Fruit fly (Drosophila melanogaster): ENCODE data around the gene CG14658.

Gene CG14658

dm6 chr3R:4830413-4830812 is at the start of gene CG14658:
Gene CG14658 (minus strand): TSS chr3R:4830513.
- TF ChIP-seq Myc (optimal IDR thresholded peaks at IDR 0.05) = no peak
- no peak for TF ChIP-seq psq (optimal IDR thresholded peaks at IDR 0.05)
- TF ChIP-seq h (optimal IDR thresholded peaks at IDR 0.05) = no peak
- TF ChIP-seq ttk (optimal IDR thresholded peaks at IDR 0.05) = no peak
- TF ChIP-seq Sin3A (optimal IDR thresholded peaks at IDR 0.05) = no peak
- no peak for TF ChIP-seq insv (optimal IDR thresholded peaks at IDR 0.05)

- TF ChIP-seq h (optimal IDR thresholded peaks at IDR 0.05) = no peak
- no peak for TF ChIP-seq Myc (optimal IDR thresholded peaks at IDR 0.05)
- no peak for TF ChIP-seq insv (optimal IDR thresholded peaks at IDR 0.05)
- TF ChIP-seq Sin3A (optimal IDR thresholded peaks at IDR 0.05) = no peak
- no peak for TF ChIP-seq ttk (optimal IDR thresholded peaks at IDR 0.05)
- no peak for TF ChIP-seq psq (optimal IDR thresholded peaks at IDR 0.05)
These were observed 48.1 kb upstream of the CG14658 start, which contains the start of gene laf for dm6 chr3R:4878433-4878832. Gene laf (minus strand): TSS chr3R:4878533.

dm6 chr3R:4873756-4874155 is 43.4 kb upstream of the CG14658 start:
- no peak for TF ChIP-seq ttk (optimal IDR thresholded peaks at IDR 0.05)
- TF ChIP-seq Myc (optimal IDR thresholded peaks at IDR 0.05) = no peak

- no peak for TF ChIP-seq insv (optimal IDR thresholded peaks at IDR 0.05)
- TF ChIP-seq psq (optimal IDR thresholded peaks at IDR 0.05) = no peak
- no peak for TF ChIP-seq Sin3A (optimal IDR thresholded peaks at IDR 0.05)
- no peak for TF ChIP-seq h (optimal IDR thresholded peaks at IDR 0.05)
- TF ChIP-seq Myc (optimal IDR thresholded peaks at IDR 0.05) = no peak
- no peak for TF ChIP-seq ttk (optimal IDR thresholded peaks at IDR 0.05)
These were observed 38.4 kb upstream of the CG14658 start for dm6 chr3R:4868663-4869225.

- TF ChIP-seq insv (optimal IDR thresholded peaks at IDR 0.05) (no peak), psq (optimal IDR thresholded peaks at IDR 0.05) (no peak), h (optimal IDR thresholded peaks at IDR 0.05) (no peak), ttk (optimal IDR thresholded peaks at IDR 0.05) (no peak), Myc (optimal IDR thresholded peaks at IDR 0.05) (no peak), Sin3A (optimal IDR thresholded peaks at IDR 0.05) (no peak)
These were observed 36.6 kb upstream of the CG14658 start for dm6 chr3R:4866916-4867315.

- TF ChIP-seq insv (optimal IDR thresholded peaks at IDR 0.05) (no peak), Myc (optimal IDR thresholded peaks at IDR 0.05) (no peak), h (optimal IDR thresholded peaks at IDR 0.05) (no peak), Sin3A (optimal IDR thresholded peaks at IDR 0.05) (no peak), ttk (optimal IDR thresholded peaks at IDR 0.05) (no peak), psq (optimal IDR thresholded peaks at IDR 0.05) (no peak)
These were observed 35.8 kb upstream of the CG14658 start for dm6 chr3R:4866073-4866472.

dm6 chr3R:4864901-4865601 is 34.7 kb upstream of the CG14658 start:
- TF ChIP-seq Sin3A (optimal IDR thresholded peaks at IDR 0.05) (no peak), h (optimal IDR thresholded peaks at IDR 0.05) (no peak), psq (optimal IDR thresholded peaks at IDR 0.05) (no peak), insv (optimal IDR thresholded peaks at IDR 0.05) (no peak), Myc (optimal IDR thresholded peaks at IDR 0.05) (no peak), ttk (optimal IDR thresholded peaks at IDR 0.05) (no peak)

- TF ChIP-seq insv (optimal IDR thresholded peaks at IDR 0.05) = no peak
- no peak for TF ChIP-seq psq (optimal IDR thresholded peaks at IDR 0.05)
- no peak for TF ChIP-seq Myc (optimal IDR thresholded peaks at IDR 0.05)
- no peak for TF ChIP-seq ttk (optimal IDR thresholded peaks at IDR 0.05)
- no peak for TF ChIP-seq Sin3A (optimal IDR thresholded peaks at IDR 0.05)
- no peak for TF ChIP-seq h (optimal IDR thresholded peaks at IDR 0.05)
These were observed 33.5 kb upstream of the CG14658 start for dm6 chr3R:4863825-4864224.

- TF ChIP-seq Sin3A (optimal IDR thresholded peaks at IDR 0.05) (no peak), insv (optimal IDR thresholded peaks at IDR 0.05) (no peak), psq (optimal IDR thresholded peaks at IDR 0.05) (no peak), Myc (optimal IDR thresholded peaks at IDR 0.05) (no peak)
These were observed 30.8 kb upstream of the CG14658 start for dm6 chr3R:4861144-4861543.

- no peak for TF ChIP-seq psq (optimal IDR thresholded peaks at IDR 0.05)
- no peak for TF ChIP-seq h (optimal IDR thresholded peaks at IDR 0.05)
- no peak for TF ChIP-seq insv (optimal IDR thresholded peaks at IDR 0.05)
- no peak for TF ChIP-seq Myc (optimal IDR thresholded peaks at IDR 0.05)
- no peak for TF ChIP-seq ttk (optimal IDR thresholded peaks at IDR 0.05)
- TF ChIP-seq Sin3A (optimal IDR thresholded peaks at IDR 0.05) = no peak
These were observed 28.4 kb upstream of the CG14658 start for dm6 chr3R:4858508-4859275.

dm6 chr3R:4858018-4858417 is 27.7 kb upstream of the CG14658 start:
- TF ChIP-seq h (optimal IDR thresholded peaks at IDR 0.05) (no peak), Myc (optimal IDR thresholded peaks at IDR 0.05) (no peak), insv (optimal IDR thresholded peaks at IDR 0.05) (no peak), psq (optimal IDR thresholded peaks at IDR 0.05) (no peak), ttk (optimal IDR thresholded peaks at IDR 0.05) (no peak), Sin3A (optimal IDR thresholded peaks at IDR 0.05) (no peak)

- TF ChIP-seq insv (optimal IDR thresholded peaks at IDR 0.05) (no peak), psq (optimal IDR thresholded peaks at IDR 0.05) (no peak), ttk (optimal IDR thresholded peaks at IDR 0.05) (no peak), h (optimal IDR thresholded peaks at IDR 0.05) (no peak), Myc (optimal IDR thresholded peaks at IDR 0.05) (no peak), Sin3A (optimal IDR thresholded peaks at IDR 0.05) (no peak)
These were observed 25.4 kb upstream of the CG14658 start for dm6 chr3R:4855711-4856110.

All from Kc167 (cell line).